Fruit fly (Drosophila melanogaster): ENCODE results near the gene CG4842.
A peak's percentile ranks its signal among the peaks of the same experiment; 100 is the strongest.

CG4842 gene

dm6 chr3L:16351770-16352429, 16.3 kb upstream of the CG4842 start, which contains the start of the genes Golgin104 and Tcs3 (continued):
- TF ChIP-seq CG34422 (GFP tag; IDR thresholded peaks at IDR 0.05) (peak; percentile 49; the same call in 1 of the 3 replicates), CG12071 (GFP tag; optimal IDR thresholded peaks at IDR 0.05) (no peak), Usf (GFP tag; optimal IDR thresholded peaks at IDR 0.05) (no peak), hth (optimal IDR thresholded peaks at IDR 0.05) (no peak), CG8388 (GFP tag; optimal IDR thresholded peaks at IDR 0.05) (no peak), ro (GFP tag; IDR thresholded peaks at IDR 0.05) (no peak), nmo (GFP tag; optimal IDR thresholded peaks at IDR 0.05) (peak; percentile 8), stc (GFP tag; IDR thresholded peaks at IDR 0.05) (no peak), CG3065 (GFP tag; optimal IDR thresholded peaks at IDR 0.05) (no peak), CG1832 (GFP tag; optimal IDR thresholded peaks at IDR 0.05) (no peak), yki (optimal IDR thresholded peaks at IDR 0.05) (no peak), CG14710 (tag; optimal IDR thresholded peaks at IDR 0.05) (peak; percentile 30), CG11456 (GFP tag; IDR thresholded peaks at IDR 0.05) (no peak), CHES-1-like (GFP tag; optimal IDR thresholded peaks at IDR 0.05) (peak; percentile 32), CG3163 (GFP tag; optimal IDR thresholded peaks at IDR 0.05) (no peak), Atf-2 (GFP tag; optimal IDR thresholded peaks at IDR 0.05) (no peak), sisA (GFP tag; IDR thresholded peaks at IDR 0.05) (no peak), CG30020 (tag; optimal IDR thresholded peaks at IDR 0.05) (no peak), CG7271 (tag; optimal IDR thresholded peaks at IDR 0.05) (no peak), E2f2 (GFP tag; IDR thresholded peaks at IDR 0.05) (peak; percentile 59), Myb (GFP tag; optimal IDR thresholded peaks at IDR 0.05) (peak; percentile 31), dati (GFP tag; IDR thresholded peaks at IDR 0.05) (no peak), GATAe (GFP tag; conservative IDR thresholded peaks at IDR 0.05) (no peak), Oaz (GFP tag; IDR thresholded peaks at IDR 0.05) (no peak), HLH3B (GFP tag; IDR thresholded peaks at IDR 0.05) (no peak), CG6791 (GFP tag; IDR thresholded peaks at IDR 0.05; ENCODE audit: partially characterized antibody) (no peak), Med (GFP tag) (peak; percentile 63), ERR (GFP tag; optimal IDR thresholded peaks at IDR 0.05) (no peak), exex (tag; optimal IDR thresholded peaks at IDR 0.05) (peak; percentile 8), fd96Cb (tag; optimal IDR thresholded peaks at IDR 0.05) (no peak), CG15696 (tag; optimal IDR thresholded peaks at IDR 0.05) (no peak), MTF-1 (GFP tag; optimal IDR thresholded peaks at IDR 0.05; ENCODE audit: borderline replicate concordance) (no peak), slp2 (GFP tag; optimal IDR thresholded peaks at IDR 0.05) (no peak), stwl (tag; optimal IDR thresholded peaks at IDR 0.05) (peak; percentile 75), CG16863 (GFP tag; optimal IDR thresholded peaks at IDR 0.05) (no peak), Ravus (GFP tag; IDR thresholded peaks at IDR 0.05) (no peak), CG15601 (tag; optimal IDR thresholded peaks at IDR 0.05) (no peak), phol (tag; optimal IDR thresholded peaks at IDR 0.05) (peak; percentile 4), CG4282 (GFP tag; optimal IDR thresholded peaks at IDR 0.05) (no peak), Mrtf (GFP tag; IDR thresholded peaks at IDR 0.05) (no peak), wor (GFP tag; IDR thresholded peaks at IDR 0.05) (no peak), CG18011 (GFP tag; optimal IDR thresholded peaks at IDR 0.05) (no peak), row (GFP tag; IDR thresholded peaks at IDR 0.05) (peak; percentile 39; the same call in 1 of the 3 replicates), Side (GFP tag; optimal IDR thresholded peaks at IDR 0.05) (no peak), CG15514 (GFP tag; optimal IDR thresholded peaks at IDR 0.05) (peak; percentile 36), CG10321 (GFP tag; IDR thresholded peaks at IDR 0.05) (no peak), ase (GFP tag; IDR thresholded peaks at IDR 0.05) (no peak), ash1 (GFP tag; optimal IDR thresholded peaks at IDR 0.05) (no peak), ato (GFP tag; IDR thresholded peaks at IDR 0.05; ENCODE audit: partially characterized antibody) (no peak), mam (GFP tag; optimal IDR thresholded peaks at IDR 0.05) (no peak), sens (GFP tag) (no peak), Fer2 (tag; optimal IDR thresholded peaks at IDR 0.05) (no peak)

All from whole organism, embryonic.